Fruit fly (Drosophila melanogaster) whole organism, embryonic: ENCODE results near the gene Alg12.

Source experiments
- ATbp ChIP-seq: fragments of 200-800 bp; sonication (Bioruptor generic); optimal IDR thresholded peaks from 2 replicates; lab custom pipeline; 2017; ENCODE audit warnings: missing biosample characterization, mild to moderate bottlenecking, missing genetic modification characterization, missing genetic modification reagents
- Ada2b ChIP-seq: fragments of 200-800 bp; sonication (Bioruptor generic); IDR thresholded peaks from 2 replicates; pipeline ENCODE4 v1.3.6; 2022; ENCODE audit warnings: missing biosample characterization, missing genetic modification characterization
- Bteb2 ChIP-seq: fragments of 200-800 bp; sonication (Bioruptor generic); optimal IDR thresholded peaks from 2 replicates; lab custom pipeline; 2016; ENCODE audit warnings: missing biosample characterization, missing genetic modification characterization
- CG11695 ChIP-seq: fragments of 200-800 bp; sonication (Bioruptor generic); IDR thresholded peaks from 3 replicates; pipeline ENCODE4 v1.3.6; 2022; ENCODE audit warnings: missing biosample characterization, missing genetic modification characterization
- CG12104 ChIP-seq: fragments of 200-800 bp; sonication (Bioruptor generic); optimal IDR thresholded peaks from 3 replicates; lab custom pipeline; 2016; ENCODE audit warnings: missing biosample characterization, missing genetic modification characterization
- CG12769 ChIP-seq: fragments of 200-800 bp; sonication (Bioruptor generic); optimal IDR thresholded peaks from 2 replicates; lab custom pipeline; 2019; ENCODE audit warnings: missing biosample characterization, mild to moderate bottlenecking, missing genetic modification characterization, moderate library complexity
- CG14710 ChIP-seq: fragments of 200-800 bp; sonication (Bioruptor generic); optimal IDR thresholded peaks from 3 replicates; lab custom pipeline; 2019; ENCODE audit warnings: missing biosample characterization, mild to moderate bottlenecking, missing genetic modification characterization, moderate library complexity
- CG15479 ChIP-seq: fragments of 200-800 bp; sonication (Bioruptor generic); optimal IDR thresholded peaks from 3 replicates; lab custom pipeline; 2019; ENCODE audit warnings: missing biosample characterization, mild to moderate bottlenecking, missing genetic modification characterization, moderate library complexity
- CG16863 ChIP-seq: fragments of 200-800 bp; sonication (Bioruptor generic); optimal IDR thresholded peaks from 3 replicates; lab custom pipeline; 2016; ENCODE audit warnings: missing biosample characterization, missing genetic modification characterization
- CG17385 ChIP-seq: fragments of 200-800 bp; sonication (Bioruptor generic); optimal IDR thresholded peaks from 3 replicates; lab custom pipeline; 2018; ENCODE audit warnings: missing biosample characterization, mild to moderate bottlenecking, missing genetic modification characterization
- CG17612 ChIP-seq: fragments of 200-800 bp; sonication (Bioruptor generic); IDR thresholded peaks from 2 replicates; pipeline ENCODE4 v1.3.6; 2022; ENCODE audit warnings: missing biosample characterization, missing genetic modification characterization
- CG2129 ChIP-seq: fragments of 200-800 bp; sonication (Bioruptor generic); IDR thresholded peaks from 2 replicates; pipeline ENCODE4 v1.3.6; 2022; ENCODE audit warnings: missing biosample characterization, missing genetic modification characterization; ENCODE audit not compliant: partially characterized antibody
- CG3065 ChIP-seq: fragments of 200-800 bp; sonication (Bioruptor generic); optimal IDR thresholded peaks from 2 replicates; lab custom pipeline; 2016; ENCODE audit warnings: missing biosample characterization, missing genetic modification characterization
- CG4404 ChIP-seq: fragments of 200-800 bp; sonication (Bioruptor generic); IDR thresholded peaks from 2 replicates; pipeline ENCODE4 v1.3.6; 2022; ENCODE audit warnings: missing biosample characterization, missing genetic modification characterization
- CG5180 ChIP-seq: fragments of 200-800 bp; sonication (Bioruptor generic); optimal IDR thresholded peaks from 3 replicates; lab custom pipeline; 2017; ENCODE audit warnings: missing biosample characterization, missing genetic modification characterization, mild to moderate bottlenecking, moderate library complexity, missing genetic modification reagents
- CG6272 ChIP-seq: fragments of 200-800 bp; sonication (Bioruptor generic); IDR thresholded peaks from 2 replicates; pipeline ENCODE4 v1.3.6; 2022; ENCODE audit warnings: missing biosample characterization, missing genetic modification characterization
- CG6654 ChIP-seq: fragments of 200-800 bp; sonication (Bioruptor generic); optimal IDR thresholded peaks from 2 replicates; lab custom pipeline; 2017; ENCODE audit warnings: missing biosample characterization, mild to moderate bottlenecking, missing genetic modification characterization
- CG6689 ChIP-seq: fragments of 200-800 bp; sonication (Bioruptor generic); IDR thresholded peaks from 2 replicates; pipeline ENCODE4 v1.3.6; 2022; ENCODE audit warnings: missing biosample characterization, missing genetic modification characterization
- CG6765 ChIP-seq: fragments of 200-800 bp; sonication (Bioruptor generic); optimal IDR thresholded peaks from 3 replicates; lab custom pipeline; 2017; ENCODE audit warnings: missing biosample characterization, mild to moderate bottlenecking, missing genetic modification characterization
- CG8478 ChIP-seq: fragments of >200 bp; optimal IDR thresholded peaks from 2 replicates; lab custom pipeline; 2018
- CG8944 ChIP-seq: fragments of 200-800 bp; sonication (Bioruptor generic); optimal IDR thresholded peaks from 3 replicates; lab custom pipeline; 2016; ENCODE audit warnings: missing biosample characterization, missing genetic modification characterization
- CG9797 ChIP-seq: fragments of 200-800 bp; sonication (Bioruptor generic); optimal IDR thresholded peaks from 3 replicates; lab custom pipeline; 2018; ENCODE audit warnings: missing biosample characterization, mild to moderate bottlenecking, missing genetic modification characterization
- Dbx ChIP-seq: fragments of 200-800 bp; sonication (Bioruptor generic); IDR thresholded peaks from 3 replicates; pipeline ENCODE4 v1.3.6; 2022; ENCODE audit warnings: missing biosample characterization, missing genetic modification characterization
- Dp ChIP-seq: fragments of 200-800 bp; sonication (Bioruptor generic); optimal IDR thresholded peaks from 2 replicates; lab custom pipeline; 2018; ENCODE audit warnings: missing biosample characterization, mild to moderate bottlenecking, missing genetic modification characterization, moderate library complexity
- Fer3 ChIP-seq: fragments of 200-800 bp; sonication (Bioruptor generic); optimal IDR thresholded peaks from 2 replicates; lab custom pipeline; 2018; ENCODE audit warnings: missing biosample characterization, mild to moderate bottlenecking, missing genetic modification characterization, moderate library complexity
- Gug ChIP-seq: fragments of 200-800 bp; sonication (Bioruptor generic); IDR thresholded peaks from 4 replicates; pipeline ENCODE4 v1.3.6; 2022; ENCODE audit warnings: missing biosample characterization, missing genetic modification characterization
- Mad ChIP-seq: fragments of 200-800 bp; sonication (Bioruptor generic); optimal IDR thresholded peaks from 2 replicates; lab custom pipeline; 2016; ENCODE audit warnings: missing biosample characterization, missing genetic modification characterization
- Sin3A ChIP-seq: fragments of >200 bp; optimal IDR thresholded peaks from 2 replicates; lab custom pipeline; 2018
- Sox102F ChIP-seq: fragments of 200-800 bp; sonication (Bioruptor generic); optimal IDR thresholded peaks from 2 replicates; lab custom pipeline; 2018; ENCODE audit warnings: missing biosample characterization, mild to moderate bottlenecking, missing genetic modification characterization, moderate library complexity
- Ssrp ChIP-seq: fragments of 200-800 bp; sonication (Bioruptor generic); optimal IDR thresholded peaks from 2 replicates; lab custom pipeline; 2018; ENCODE audit warnings: missing biosample characterization, mild to moderate bottlenecking, missing genetic modification characterization, moderate library complexity
- Xrp1 ChIP-seq: fragments of 200-800 bp; sonication (Bioruptor generic); IDR thresholded peaks from 2 replicates; pipeline ENCODE4 v1.3.6; 2022; ENCODE audit warnings: missing biosample characterization, missing genetic modification characterization
- ash1 ChIP-seq: fragments of 200-800 bp; sonication (Bioruptor generic); optimal IDR thresholded peaks from 2 replicates; lab custom pipeline; 2018; ENCODE audit warnings: missing biosample characterization, mild to moderate bottlenecking, missing genetic modification characterization
- crol ChIP-seq: fragments of 200-800 bp; sonication (Bioruptor generic); IDR thresholded peaks from 2 replicates; pipeline ENCODE4 v1.3.6; 2022; ENCODE audit warnings: missing biosample characterization, missing genetic modification characterization
- eve ChIP-seq, 2 experiments: fragments of >200 bp; optimal IDR thresholded peaks; 2 replicates each; lab custom pipeline; 2017; ENCODE audit warnings: missing biosample characterization in 2 of 2, missing genetic modification characterization in 2 of 2
- fd102C ChIP-seq: fragments of 200-800 bp; sonication (Bioruptor generic); optimal IDR thresholded peaks from 2 replicates; lab custom pipeline; 2018; ENCODE audit warnings: missing biosample characterization, mild to moderate bottlenecking, missing genetic modification characterization, moderate library complexity
- gcm ChIP-seq: fragments of 200-800 bp; sonication (Bioruptor generic); optimal IDR thresholded peaks from 2 replicates; lab custom pipeline; 2019; ENCODE audit warnings: missing biosample characterization, mild to moderate bottlenecking, missing genetic modification characterization, moderate library complexity
- grn ChIP-seq: fragments of 200-800 bp; sonication (Bioruptor generic); optimal IDR thresholded peaks from 3 replicates; lab custom pipeline; 2017; ENCODE audit warnings: missing biosample characterization, missing genetic modification characterization
- hth ChIP-seq: fragments of >200 bp; optimal IDR thresholded peaks from 2 replicates; lab custom pipeline; 2017; ENCODE audit warnings: inconsistent platforms
- klu ChIP-seq: fragments of 200-800 bp; sonication (Bioruptor generic); IDR thresholded peaks from 2 replicates; pipeline ENCODE4 v1.3.6; 2022; ENCODE audit warnings: missing biosample characterization, missing genetic modification characterization
- kni ChIP-seq: fragments of 200-800 bp; sonication (Bioruptor generic); optimal IDR thresholded peaks from 3 replicates; lab custom pipeline; 2017; ENCODE audit warnings: mild to moderate bottlenecking, missing biosample characterization, missing genetic modification reagents, missing genetic modification characterization
- lmd ChIP-seq: fragments of 200-800 bp; sonication (Bioruptor generic); IDR thresholded peaks from 2 replicates; pipeline ENCODE4 v1.3.6; 2022; ENCODE audit warnings: missing biosample characterization, missing genetic modification characterization
- otp ChIP-seq: fragments of 200-800 bp; sonication (Bioruptor generic); IDR thresholded peaks from 3 replicates; pipeline ENCODE4, ENCODE4 v1.3.6; 2022; ENCODE audit warnings: missing biosample characterization, missing genetic modification characterization
- pan ChIP-seq, 4 experiments: fragments of >200 bp in 3 of 4; fragments of 200-800 bp in 1 of 4; sonication (Bioruptor generic) in 1 of 4; optimal IDR thresholded peaks in 3 of 4; IDR thresholded peaks in 1 of 4; 2 replicates each; pipeline versions ENCODE4 v1.3.6 to Lab custom; 2017 to 2022; ENCODE audit warnings: missing biosample characterization in 2 of 4, missing genetic modification characterization in 2 of 4, mixed read lengths in 1 of 4
- pum ChIP-seq: fragments of 200-800 bp; sonication (Bioruptor generic); optimal IDR thresholded peaks from 2 replicates; lab custom pipeline; 2016; ENCODE audit warnings: missing biosample characterization, missing genetic modification characterization
- ro ChIP-seq: fragments of 200-800 bp; sonication (Bioruptor generic); IDR thresholded peaks from 2 replicates; pipeline ENCODE4 v1.3.6; 2022; ENCODE audit warnings: missing biosample characterization, missing genetic modification characterization
- salm ChIP-seq: fragments of 200-800 bp; sonication (Bioruptor generic); optimal IDR thresholded peaks from 2 replicates; lab custom pipeline; 2018; ENCODE audit warnings: missing biosample characterization, mild to moderate bottlenecking, missing genetic modification characterization
- scrt ChIP-seq: fragments of 200-800 bp; sonication (Bioruptor generic); optimal IDR thresholded peaks from 2 replicates; lab custom pipeline; 2018; ENCODE audit warnings: missing biosample characterization, mild to moderate bottlenecking, missing genetic modification characterization, moderate library complexity
- slbo ChIP-seq: fragments of 200-800 bp; sonication (Bioruptor generic); IDR thresholded peaks from 2 replicates; pipeline ENCODE4 v1.3.6; 2022; ENCODE audit warnings: missing biosample characterization, missing genetic modification characterization
- toy ChIP-seq: fragments of 200-800 bp; sonication (Bioruptor generic); IDR thresholded peaks from 2 replicates; pipeline ENCODE4 v1.3.6; 2022; ENCODE audit warnings: missing biosample characterization, missing genetic modification characterization
- usp ChIP-seq: fragments of >200 bp; optimal IDR thresholded peaks from 2 replicates; lab custom pipeline; 2017; ENCODE audit warnings: missing biosample characterization, missing genetic modification characterization
- z ChIP-seq: fragments of 200-800 bp; sonication (Bioruptor generic); IDR thresholded peaks from 3 replicates; pipeline ENCODE4 v1.3.6; 2022; ENCODE audit warnings: missing biosample characterization, missing genetic modification characterization

Gene Alg12

dm6 chr3R:9747272-9747874, 8.9 kb upstream of the Alg12 start, which contains the start of gene CG12948 (continued):
- TF ChIP-seq CG12769 (tag; lab: Kevin White, UChicago) (peak; percentile 56), Sox102F (GFP tag; lab: Kevin White, UChicago) (no peak), CG15479 (GFP tag; lab: Kevin White, UChicago) (peak; percentile 46), Dbx (GFP tag; lab: Robert Waterston, UW) (peak; percentile 11; the same call in 1 of the 3 replicates), grn (GFP tag; lab: Kevin White, UChicago) (no peak), CG8944 (GFP tag; lab: Kevin White, UChicago) (peak; percentile 21), klu (GFP tag; lab: Robert Waterston, UW) (peak; percentile 56; the same call in 1 of the 2 replicates), CG9797 (no peak), CG6689 (GFP tag; lab: Robert Waterston, UW) (no peak), Mad (GFP tag; lab: Kevin White, UChicago) (no peak), slbo (GFP tag; lab: Robert Waterston, UW) (peak; percentile 67), CG12104 (GFP tag; lab: Kevin White, UChicago) (peak; percentile 4), fd102C (GFP tag; lab: Kevin White, UChicago) (no peak), CG17612 (no peak), CG14710 (tag; lab: Kevin White, UChicago) (peak; percentile 48), Gug (GFP tag; lab: Robert Waterston, UW) (peak; percentile 6; the same call in 1 of the 4 replicates), Xrp1 (GFP tag; lab: Robert Waterston, UW) (peak; percentile 56), usp (GFP tag; lab: Kevin White, UChicago) (no peak), CG16863 (GFP tag; lab: Kevin White, UChicago) (peak; percentile 12), toy (no peak), hth (no peak), Dp (GFP tag; lab: Kevin White, UChicago) (no peak), kni (GFP tag; lab: Kevin White, UChicago) (peak; percentile 54), ash1 (GFP tag; lab: Kevin White, UChicago) (no peak), pan (optimal IDR thresholded peaks at IDR 0.05; lab: Kevin White, UChicago) (no peak), pan (GFP tag; optimal IDR thresholded peaks at IDR 0.05 in 1 of 2, IDR thresholded peaks at IDR 0.05 in 1 of 2) (no peak), scrt (no peak), CG6654 (GFP tag; lab: Kevin White, UChicago) (no peak), Ada2b (no peak), CG5180 (GFP tag; lab: Kevin White, UChicago) (no peak), CG17385 (GFP tag; lab: Kevin White, UChicago) (peak; percentile 56), CG11695 (GFP tag; lab: Robert Waterston, UW) (no peak), eve (GFP tag; optimal IDR thresholded peaks at IDR 0.05; lab: Kevin White, UChicago) (no peak), CG2129 (GFP tag; lab: Robert Waterston, UW) (peak; percentile 92), CG6272 (GFP tag; lab: Robert Waterston, UW) (peak; percentile 46; the same call in 1 of the 2 replicates), otp (GFP tag; lab: Robert Waterston, UW) (no peak), CG4404 (GFP tag; lab: Robert Waterston, UW) (0 out of 2 replicates have a peak, but pooled peaks have one; percentile 28), ATbp (GFP tag; lab: Kevin White, UChicago) (no peak), ro (GFP tag; lab: Robert Waterston, UW) (no peak), Fer3 (tag; lab: Kevin White, UChicago) (peak; percentile 55), lmd (GFP tag; lab: Robert Waterston, UW) (peak; percentile 45), crol (no peak), z (GFP tag; lab: Robert Waterston, UW) (no peak), Sin3A (lab: Kevin White, UChicago) (peak; percentile 55), CG8478 (lab: Kevin White, UChicago) (no peak), CG3065 (GFP tag; lab: Kevin White, UChicago) (no peak), salm (tag; lab: Kevin White, UChicago) (no peak), pum (GFP tag; lab: Kevin White, UChicago) (peak; percentile 16), Ssrp (tag; lab: Kevin White, UChicago) (no peak), Bteb2 (peak; percentile 16), CG6765 (GFP tag; lab: Kevin White, UChicago) (no peak), gcm (GFP tag; lab: Kevin White, UChicago) (no peak)
